Fruit fly (Drosophila melanogaster) whole organism, embryonic: ENCODE data around the gene gpp.

ENCODE experiments used
- CG12744 ChIP-seq: fragments of 200-800 bp; sonication (Bioruptor generic); optimal IDR thresholded peaks from 2 replicates; lab custom pipeline; 2016; ENCODE audit warnings: missing biosample characterization, missing genetic modification characterization
- CG1603 ChIP-seq: fragments of 200-800 bp; sonication (Bioruptor generic); optimal IDR thresholded peaks from 2 replicates; lab custom pipeline; 2019; ENCODE audit warnings: missing biosample characterization, mild to moderate bottlenecking, missing genetic modification characterization, moderate library complexity
- CG34224 ChIP-seq: fragments of 200-800 bp; sonication (Bioruptor generic); IDR thresholded peaks from 3 replicates; pipeline ENCODE4 v1.3.6; 2022; ENCODE audit warnings: missing biosample characterization, missing genetic modification characterization; ENCODE audit not compliant: partially characterized antibody
- Camta ChIP-seq: fragments of 200-800 bp; sonication (Bioruptor generic); optimal IDR thresholded peaks from 2 replicates; lab custom pipeline; 2016; ENCODE audit warnings: missing biosample characterization, missing genetic modification characterization
- Fer1 ChIP-seq: fragments of 200-800 bp; sonication (Bioruptor generic); optimal IDR thresholded peaks from 2 replicates; lab custom pipeline; 2017; ENCODE audit warnings: missing biosample characterization, mild to moderate bottlenecking, missing genetic modification characterization
- Nf-YA ChIP-seq: fragments of 200-800 bp; sonication (Bioruptor generic); IDR thresholded peaks from 2 replicates; pipeline ENCODE4 v1.3.6; 2022; ENCODE audit warnings: missing biosample characterization, missing genetic modification characterization

DNA sequence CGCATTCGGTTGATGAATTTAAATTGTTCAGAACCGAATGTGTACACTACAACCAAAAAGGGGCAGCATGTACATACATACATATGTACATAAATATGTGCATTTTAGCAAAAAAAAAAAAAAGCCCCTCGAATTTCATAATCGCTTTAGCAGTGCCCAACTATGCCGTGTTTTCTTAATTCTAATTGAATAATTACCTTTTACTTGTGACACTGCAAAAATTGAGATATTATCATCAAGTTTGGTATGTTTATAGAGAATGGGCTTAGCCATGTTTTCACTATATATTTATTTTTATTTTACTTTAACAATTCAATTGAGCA is 5.2 kb upstream of the gpp start:
- TF ChIP-seq Nf-YA (GFP tag; lab: Robert Waterston, UW) (no peak), Fer1 (GFP tag; lab: Kevin White, UChicago) (no peak), CG34224 (GFP tag; lab: Robert Waterston, UW) (no peak), CG1603 (tag; lab: Kevin White, UChicago) (no peak), CG12744 (GFP tag; lab: Kevin White, UChicago) (no peak), Camta (GFP tag; lab: Kevin White, UChicago) (no peak)
